Fruit fly (Drosophila melanogaster): ENCODE data around the gene CG42564.

The CG42564 gene

DNA sequence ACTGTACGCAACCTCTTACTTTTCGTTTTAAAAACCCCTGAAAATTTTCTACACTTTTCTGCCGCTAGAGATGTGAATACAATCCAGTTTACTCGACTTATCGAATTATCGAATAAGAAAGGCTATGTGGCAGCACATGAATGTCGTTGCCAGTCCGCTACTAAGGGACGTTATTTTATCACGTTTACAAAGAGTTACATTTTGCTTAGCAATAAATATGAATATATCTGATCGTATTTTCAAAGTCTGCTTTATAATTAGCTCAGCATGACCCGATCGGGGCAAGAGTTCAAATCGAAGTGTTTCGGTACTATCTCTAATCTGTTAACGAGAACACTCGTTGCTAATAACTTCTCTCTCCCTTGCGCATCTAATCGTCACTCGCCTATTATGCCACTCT lies 6.2 kb upstream of the CG42564 start, which contains the start of gene CG42724 (continued):
- TF ChIP-seq hth (optimal IDR thresholded peaks at IDR 0.05): no peak
- TF ChIP-seq Deaf1 (tag; optimal IDR thresholded peaks at IDR 0.05): no peak
- no peak for TF ChIP-seq cas (GFP tag; IDR thresholded peaks at IDR 0.05)
- TF ChIP-seq CTCF (GFP tag; optimal IDR thresholded peaks at IDR 0.05): no peak
- no peak for TF ChIP-seq nerfin-2 (GFP tag; IDR thresholded peaks at IDR 0.05; ENCODE audit: partially characterized antibody)
- no peak for TF ChIP-seq CG10543 (GFP tag; optimal IDR thresholded peaks at IDR 0.05)
- TF ChIP-seq Atf3 (GFP tag; optimal IDR thresholded peaks at IDR 0.05): peak; percentile 53
- no peak for TF ChIP-seq CG31441 (GFP tag; IDR thresholded peaks at IDR 0.05)
- TF ChIP-seq Oaz (GFP tag; IDR thresholded peaks at IDR 0.05): no peak
- peak; percentile 64 for TF ChIP-seq Xrp1 (GFP tag; IDR thresholded peaks at IDR 0.05)
- TF ChIP-seq org-1 (GFP tag; optimal IDR thresholded peaks at IDR 0.05): peak; percentile 43
- peak; percentile 44 for TF ChIP-seq CG30020 (tag; optimal IDR thresholded peaks at IDR 0.05)
- TF ChIP-seq zfh1 (GFP tag; IDR thresholded peaks at IDR 0.05): peak; percentile 46; the same call in 1 of the 3 replicates
- no peak for TF ChIP-seq psq (GFP tag; optimal IDR thresholded peaks at IDR 0.05)
- TF ChIP-seq fd64A (GFP tag; optimal IDR thresholded peaks at IDR 0.05): no peak
- TF ChIP-seq Jarid2 (GFP tag; optimal IDR thresholded peaks at IDR 0.05): no peak
- TF ChIP-seq phol (tag; optimal IDR thresholded peaks at IDR 0.05): peak; percentile 54
- 0 out of 2 replicates have a peak, but pooled peaks have one; percentile 33 for TF ChIP-seq danr (GFP tag; IDR thresholded peaks at IDR 0.05)
- peak; percentile 78 for TF ChIP-seq Antp (GFP tag; optimal IDR thresholded peaks at IDR 0.05)
- peak; percentile 76 for TF ChIP-seq CG9932 (GFP tag; IDR thresholded peaks at IDR 0.05)
- no peak for TF ChIP-seq CG1529 (GFP tag; optimal IDR thresholded peaks at IDR 0.05)
- peak; percentile 72 for TF ChIP-seq CG11456 (GFP tag; IDR thresholded peaks at IDR 0.05)
- no peak for TF ChIP-seq Dbx (GFP tag; IDR thresholded peaks at IDR 0.05)
- no peak for TF ChIP-seq cwo (GFP tag; optimal IDR thresholded peaks at IDR 0.05)
- TF ChIP-seq CG6683 (GFP tag; optimal IDR thresholded peaks at IDR 0.05): no peak
- TF ChIP-seq Gsc (GFP tag; IDR thresholded peaks at IDR 0.05): no peak
- peak; percentile 52; the same call in 2 of the 3 replicates for TF ChIP-seq dysf (GFP tag; IDR thresholded peaks at IDR 0.05)
- no peak for TF ChIP-seq CG8924 (tag; optimal IDR thresholded peaks at IDR 0.05)
- no peak for TF ChIP-seq kni (GFP tag; optimal IDR thresholded peaks at IDR 0.05)
- TF ChIP-seq odd (GFP tag; optimal IDR thresholded peaks at IDR 0.05): no peak
- TF ChIP-seq CG16863 (GFP tag; optimal IDR thresholded peaks at IDR 0.05): peak; percentile 70
- peak; percentile 48; the same call in 1 of the 2 replicates for TF ChIP-seq amos (GFP tag; IDR thresholded peaks at IDR 0.05; ENCODE audit: partially characterized antibody)
- TF ChIP-seq ara (GFP tag; IDR thresholded peaks at IDR 0.05): 0 out of 2 replicates have a peak, but pooled peaks have one; percentile 27
- no peak for TF ChIP-seq rib (GFP tag; IDR thresholded peaks at IDR 0.05)
- no peak for TF ChIP-seq nom (GFP tag; optimal IDR thresholded peaks at IDR 0.05)
- TF ChIP-seq Hr39 (optimal IDR thresholded peaks at IDR 0.05): no peak
- peak; percentile 74; the same call in 1 of the 2 replicates for TF ChIP-seq CG3847 (GFP tag; IDR thresholded peaks at IDR 0.05)
- no peak for TF ChIP-seq lola (GFP tag; optimal IDR thresholded peaks at IDR 0.05)
- no peak for TF ChIP-seq Hr78 (GFP tag; optimal IDR thresholded peaks at IDR 0.05)
- no peak for TF ChIP-seq toy (GFP tag; IDR thresholded peaks at IDR 0.05)
- TF ChIP-seq btn (GFP tag; optimal IDR thresholded peaks at IDR 0.05): no peak
- TF ChIP-seq pita (GFP tag; optimal IDR thresholded peaks at IDR 0.05): no peak
- no peak for TF ChIP-seq CG17829 (tag; optimal IDR thresholded peaks at IDR 0.05)
- no peak for TF ChIP-seq CG12391 (tag; optimal IDR thresholded peaks at IDR 0.05)
- TF ChIP-seq dm (GFP tag; optimal IDR thresholded peaks at IDR 0.05): peak; percentile 69
- TF ChIP-seq Spps (tag; optimal IDR thresholded peaks at IDR 0.05): no peak
- no peak for TF ChIP-seq CG5953 (GFP tag; IDR thresholded peaks at IDR 0.05)
- no peak for TF ChIP-seq CG14860 (GFP tag; IDR thresholded peaks at IDR 0.05; ENCODE audit: partially characterized antibody)
- TF ChIP-seq HLH3B (GFP tag; IDR thresholded peaks at IDR 0.05): peak; percentile 50
- TF ChIP-seq Ada2b (GFP tag; IDR thresholded peaks at IDR 0.05): peak; percentile 55
- no peak for TF ChIP-seq HLHmδ (GFP tag; optimal IDR thresholded peaks at IDR 0.05)
- TF ChIP-seq D19A (tag; optimal IDR thresholded peaks at IDR 0.05): no peak

Data from whole organism, embryonic.